Fruit fly (Drosophila melanogaster) whole organism: Measurements from ENCODE around the gene ara.

Source experiments
- CG8478 ChIP-seq: fragments of >200 bp; optimal IDR thresholded peaks from 2 replicates; lab custom pipeline; 2018; ENCODE audit warnings: inconsistent platforms
- Dll ChIP-seq: fragments of >200 bp; optimal IDR thresholded peaks from 2 replicates; lab custom pipeline; 2017
- EcR ChIP-seq, 2 experiments: fragments of >200 bp; optimal IDR thresholded peaks; 2 replicates each; lab custom pipeline; 2017; ENCODE audit warnings: missing biosample characterization in 2 of 2, missing genetic modification characterization in 2 of 2, missing genetic modification reagents in 2 of 2
- pan ChIP-seq: fragments of >200 bp; optimal IDR thresholded peaks from 2 replicates; lab custom pipeline; 2017
- psq ChIP-seq: fragments of >200 bp; optimal IDR thresholded peaks from 2 replicates; lab custom pipeline; 2017
- usp ChIP-seq: fragments of >200 bp; optimal IDR thresholded peaks from 2 replicates; lab custom pipeline; 2017; ENCODE audit warnings: missing biosample characterization, missing genetic modification characterization, mixed read lengths

- TF ChIP-seq usp (GFP tag; lab: Kevin White, UChicago) = no peak
- no peak for TF ChIP-seq pan (lab: Kevin White, UChicago)
- no peak for TF ChIP-seq psq (lab: Kevin White, UChicago)
- TF ChIP-seq CG8478 = no peak
- TF ChIP-seq EcR (GFP tag; optimal IDR thresholded peaks at IDR 0.05; lab: Kevin White, UChicago) = no peak
- no peak for TF ChIP-seq Dll (lab: Kevin White, UChicago)
These were observed 41.4 kb downstream of the ara start for dm6 chr3L:12621862-12622261.
